Fruit fly (Drosophila melanogaster) whole organism, embryonic: ENCODE measurements around the gene CG13384.

ENCODE experiments used
- CG10209 ChIP-seq: fragments of 200-800 bp; sonication (Bioruptor generic); optimal IDR thresholded peaks from 3 replicates; lab custom pipeline; 2017; ENCODE audit warnings: missing biosample characterization, mild to moderate bottlenecking, missing genetic modification characterization, missing genetic modification reagents
- CG14667 ChIP-seq: fragments of 200-800 bp; sonication (Bioruptor generic); IDR thresholded peaks from 2 replicates; pipeline ENCODE4 v1.3.6; 2022; ENCODE audit warnings: missing biosample characterization, missing genetic modification characterization
- CG9215 ChIP-seq: fragments of 200-800 bp; sonication (Bioruptor generic); IDR thresholded peaks from 2 replicates; pipeline ENCODE4 v1.3.6; 2022; ENCODE audit warnings: missing biosample characterization, missing genetic modification characterization
- ara ChIP-seq: fragments of 200-800 bp; sonication (Bioruptor generic); IDR thresholded peaks from 2 replicates; pipeline ENCODE4 v1.3.6; 2022; ENCODE audit warnings: missing biosample characterization, missing genetic modification characterization

dm6 chr2L:8425212-8425611 lies 41.0 kb downstream of the CG13384 start:
- TF ChIP-seq ara (GFP tag; lab: Robert Waterston, UW) (no peak), CG14667 (no peak), CG10209 (no peak), CG9215 (GFP tag; lab: Robert Waterston, UW) (no peak)
